Worm (Caenorhabditis elegans) whole organism, L4 larva: ENCODE data around the gene K10G9.2.

ENCODE experiments used
- F37D6.2 ChIP-seq: sonication (generic microtip); optimal IDR thresholded peaks from 2 replicates; lab custom pipeline; 2016; ENCODE audit warnings: mild to moderate bottlenecking, missing genetic modification characterization, missing compliant biosample characterization
- F44E2.7 ChIP-seq: fragments of 200-800 bp; sonication (Bioruptor generic); IDR thresholded peaks from 2 replicates; pipeline ENCODE4 v2.1.2; 2022; ENCODE audit warnings: missing genetic modification characterization, missing compliant biosample characterization
- F49E8.2 ChIP-seq: sonication (generic microtip); optimal IDR thresholded peaks from 2 replicates; lab custom pipeline; 2016; ENCODE audit warnings: missing compliant biosample characterization, mild to moderate bottlenecking, missing genetic modification characterization, borderline replicate concordance
- Y5F2A.4 ChIP-seq: fragments of 200-800 bp; sonication (Bioruptor generic); optimal IDR thresholded peaks from 2 replicates; lab custom pipeline; 2018; ENCODE audit warnings: mild to moderate bottlenecking, missing genetic modification characterization, missing compliant biosample characterization
- aha-1 ChIP-seq: fragments of 150-350 bp; peaks from one replicate; lab custom pipeline; 2014; ENCODE audit warnings: missing biosample characterization, missing genetic modification characterization
- aly-2 ChIP-seq: sonication (generic microtip); optimal IDR thresholded peaks from 2 replicates; lab custom pipeline; 2018; ENCODE audit warnings: missing biosample characterization, missing genetic modification characterization
- ama-1 ChIP-seq: fragments of 150-350 bp; optimal IDR thresholded peaks from 2 replicates; lab custom pipeline; 2014; ENCODE audit warnings: inconsistent platforms, mixed read lengths
- attf-4 ChIP-seq: sonication (generic microtip); optimal IDR thresholded peaks from 3 replicates; lab custom pipeline; 2017; ENCODE audit warnings: missing biosample characterization, missing genetic modification characterization
- ceh-62 ChIP-seq: sonication (generic microtip); optimal IDR thresholded peaks from 2 replicates; lab custom pipeline; 2017; ENCODE audit warnings: missing biosample characterization, missing genetic modification characterization
- cey-2 ChIP-seq: sonication (generic microtip); optimal IDR thresholded peaks from 3 replicates; lab custom pipeline; 2017; ENCODE audit warnings: missing genetic modification characterization, mild to moderate bottlenecking, missing compliant biosample characterization, antibody characterized with exemption, borderline replicate concordance; ENCODE audit not compliant: insufficient read depth
- ctbp-1 ChIP-seq: fragments of 200-800 bp; sonication (Bioruptor generic); IDR thresholded peaks from 2 replicates; pipeline ENCODE4 v1.3.6; 2022; ENCODE audit warnings: missing genetic modification reagents, missing genetic modification characterization, missing compliant biosample characterization
- daf-16 ChIP-seq, 3 experiments: sonication (generic microtip); optimal IDR thresholded peaks; 2 replicates each; lab custom pipeline; 2016 to 2017; ENCODE audit warnings: missing genetic modification characterization in 3 of 3, missing genetic modification reagents in 3 of 3, mild to moderate bottlenecking in 2 of 3, missing compliant biosample characterization in 2 of 3, missing biosample characterization in 1 of 3, moderate library complexity in 1 of 3
- daf-19 ChIP-seq: fragments of 200-800 bp; sonication (Bioruptor generic); conservative IDR thresholded peaks from 2 replicates; pipeline ENCODE4 v1.3.6; 2022; ENCODE audit warnings: missing genetic modification characterization, missing compliant biosample characterization
- daf-8 ChIP-seq: fragments of 200-800 bp; sonication (Bioruptor generic); IDR thresholded peaks from 2 replicates; pipeline ENCODE4 v1.3.6; 2022; ENCODE audit warnings: missing genetic modification characterization, missing compliant biosample characterization
- dmd-8 ChIP-seq: fragments of 200-800 bp; sonication (Bioruptor generic); IDR thresholded peaks from 2 replicates; pipeline ENCODE4 v1.3.6; 2022; ENCODE audit warnings: missing genetic modification characterization, missing compliant biosample characterization
- dpl-1 ChIP-seq: fragments of 150-350 bp; optimal IDR thresholded peaks from 2 replicates; lab custom pipeline; 2014; ENCODE audit warnings: missing biosample characterization, missing genetic modification reagents, missing genetic modification characterization
- dve-1 ChIP-seq: sonication (generic microtip); optimal IDR thresholded peaks from 2 replicates; lab custom pipeline; 2017; ENCODE audit warnings: antibody characterized with exemption, mild to moderate bottlenecking, missing genetic modification characterization, missing compliant biosample characterization; ENCODE audit not compliant: insufficient read depth
- egl-43 ChIP-seq: fragments of 200-800 bp; sonication (Bioruptor generic); IDR thresholded peaks from 2 replicates; pipeline ENCODE4 v1.3.6; 2022; ENCODE audit warnings: missing genetic modification reagents, missing genetic modification characterization, missing compliant biosample characterization
- fos-1 ChIP-seq: fragments of 150-350 bp; optimal IDR thresholded peaks from 2 replicates; lab custom pipeline; 2014; ENCODE audit warnings: missing biosample characterization, missing genetic modification characterization
- hlh-11 ChIP-seq: fragments of 200-800 bp; sonication (Bioruptor generic); optimal IDR thresholded peaks from 2 replicates; lab custom pipeline; 2018; ENCODE audit warnings: mild to moderate bottlenecking, missing genetic modification characterization, missing compliant biosample characterization
- hlh-30 ChIP-seq: sonication (generic microtip); optimal IDR thresholded peaks from 2 replicates; lab custom pipeline; 2017; ENCODE audit warnings: antibody characterized with exemption, mild to moderate bottlenecking, missing genetic modification characterization, missing compliant biosample characterization; ENCODE audit not compliant: insufficient read depth
- hmg-1.1 ChIP-seq: fragments of 200-800 bp; sonication (Bioruptor generic); IDR thresholded peaks from 2 replicates; pipeline ENCODE4 v1.3.6; 2022; ENCODE audit warnings: missing genetic modification reagents, missing genetic modification characterization, missing compliant biosample characterization
- lim-7 ChIP-seq: fragments of 200-800 bp; sonication (Bioruptor generic); IDR thresholded peaks from 2 replicates; pipeline ENCODE4 v1.3.6; 2022; ENCODE audit warnings: missing genetic modification characterization, missing compliant biosample characterization
- lir-3 ChIP-seq: sonication (generic microtip); optimal IDR thresholded peaks from 2 replicates; lab custom pipeline; 2016; ENCODE audit warnings: mild to moderate bottlenecking, missing genetic modification characterization, missing compliant biosample characterization
- lsy-2 ChIP-seq, 2 experiments: fragments of 150-350 bp in 1 of 2; sonication (generic microtip) in 1 of 2; optimal IDR thresholded peaks; 2 replicates each; lab custom pipeline; 2014 to 2017; ENCODE audit warnings: missing biosample characterization in 2 of 2, missing genetic modification characterization in 2 of 2
- mdl-1 ChIP-seq, 2 experiments: fragments of 150-350 bp in 1 of 2; sonication (generic microtip) in 1 of 2; optimal IDR thresholded peaks; 2 replicates each; lab custom pipeline; 2014 to 2017; ENCODE audit warnings: missing biosample characterization in 2 of 2, missing genetic modification characterization in 2 of 2
- mep-1 ChIP-seq: fragments of 150-350 bp; sonication (generic microtip); optimal IDR thresholded peaks from 3 replicates; lab custom pipeline; 2014; ENCODE audit warnings: missing biosample characterization, missing genetic modification characterization
- mes-2 ChIP-seq: sonication (generic microtip); optimal IDR thresholded peaks from 2 replicates; lab custom pipeline; 2016; ENCODE audit warnings: missing genotype, mild to moderate bottlenecking, missing genetic modification characterization, missing compliant biosample characterization; ENCODE audit not compliant: poor library complexity, severe bottlenecking
- mxl-3 ChIP-seq: fragments of 200-800 bp; sonication (Bioruptor generic); optimal IDR thresholded peaks from 2 replicates; lab custom pipeline; 2018; ENCODE audit warnings: mild to moderate bottlenecking, missing genetic modification characterization, missing compliant biosample characterization
- nhr-11 ChIP-seq: fragments of 150-350 bp; optimal IDR thresholded peaks from 2 replicates; lab custom pipeline; 2014; ENCODE audit warnings: missing biosample characterization, missing genetic modification characterization
- nhr-111 ChIP-seq: fragments of 200-800 bp; sonication (Bioruptor generic); optimal IDR thresholded peaks from 2 replicates; lab custom pipeline; 2018; ENCODE audit warnings: mild to moderate bottlenecking, missing genetic modification characterization, missing compliant biosample characterization
- nhr-237 ChIP-seq: sonication (generic microtip); optimal IDR thresholded peaks from 2 replicates; lab custom pipeline; 2017; ENCODE audit warnings: missing biosample characterization, missing genetic modification characterization
- nhr-41 ChIP-seq: fragments of 200-800 bp; sonication (Bioruptor generic); IDR thresholded peaks from 2 replicates; pipeline ENCODE4 v1.3.6; 2022; ENCODE audit warnings: missing genetic modification reagents, missing genetic modification characterization, missing compliant biosample characterization
- nhr-77 ChIP-seq: fragments of 150-350 bp; optimal IDR thresholded peaks from 2 replicates; lab custom pipeline; 2014; ENCODE audit warnings: missing biosample characterization, missing genetic modification characterization
- pqm-1 ChIP-seq: sonication (generic microtip); optimal IDR thresholded peaks from 2 replicates; lab custom pipeline; 2017; ENCODE audit warnings: missing biosample characterization, missing genetic modification characterization
- snpc-1.2 ChIP-seq: fragments of 200-800 bp; sonication (Bioruptor generic); IDR thresholded peaks from 2 replicates; pipeline ENCODE4 v1.3.6; 2022; ENCODE audit warnings: missing genetic modification reagents, missing genetic modification characterization, missing compliant biosample characterization
- spr-1 ChIP-seq: sonication (generic microtip); optimal IDR thresholded peaks from 2 replicates; lab custom pipeline; 2016; ENCODE audit warnings: mild to moderate bottlenecking, missing genetic modification characterization, missing compliant biosample characterization
- tag-97 ChIP-seq: fragments of 200-800 bp; sonication (Bioruptor generic); IDR thresholded peaks from 2 replicates; pipeline ENCODE4 v1.3.6; 2022; ENCODE audit warnings: missing genetic modification characterization, missing compliant biosample characterization
- tra-1 ChIP-seq: fragments of 200-800 bp; sonication (Bioruptor generic); IDR thresholded peaks from 2 replicates; pipeline ENCODE4 v1.3.6; 2022; ENCODE audit warnings: missing genetic modification reagents, missing genetic modification characterization, missing compliant biosample characterization
- unc-130 ChIP-seq: sonication (generic microtip); optimal IDR thresholded peaks from 2 replicates; lab custom pipeline; 2016; ENCODE audit warnings: missing genetic modification reagents, missing genetic modification characterization, missing compliant biosample characterization
- unc-62 ChIP-seq, 3 experiments: fragments of 150-350 bp in 1 of 3; sonication (generic microtip); optimal IDR thresholded peaks in 2 of 3; peaks in 1 of 3; 1 replicate in 1 of 3; 2 replicates in 2 of 3; lab custom pipeline; 2014 to 2017; ENCODE audit warnings: missing biosample characterization in 3 of 3, missing genetic modification characterization in 3 of 3, missing genetic modification reagents in 3 of 3, missing genotype in 1 of 3
- zip-11 ChIP-seq: fragments of 200-800 bp; sonication (Bioruptor generic); IDR thresholded peaks from 2 replicates; pipeline ENCODE4 v1.3.6; 2022; ENCODE audit warnings: missing genetic modification characterization, missing compliant biosample characterization
- zip-2 ChIP-seq: fragments of 150-350 bp; optimal IDR thresholded peaks from 2 replicates; lab custom pipeline; 2014; ENCODE audit warnings: missing biosample characterization, missing genetic modification characterization
- ztf-11 ChIP-seq: fragments of 150-350 bp; optimal IDR thresholded peaks from 2 replicates; lab custom pipeline; 2014; ENCODE audit warnings: missing biosample characterization, missing genetic modification characterization
- ztf-7 ChIP-seq: fragments of 150-350 bp; optimal IDR thresholded peaks from 2 replicates; lab custom pipeline; 2014; ENCODE audit warnings: missing biosample characterization, missing genetic modification characterization

The K10G9.2 gene

DNA sequence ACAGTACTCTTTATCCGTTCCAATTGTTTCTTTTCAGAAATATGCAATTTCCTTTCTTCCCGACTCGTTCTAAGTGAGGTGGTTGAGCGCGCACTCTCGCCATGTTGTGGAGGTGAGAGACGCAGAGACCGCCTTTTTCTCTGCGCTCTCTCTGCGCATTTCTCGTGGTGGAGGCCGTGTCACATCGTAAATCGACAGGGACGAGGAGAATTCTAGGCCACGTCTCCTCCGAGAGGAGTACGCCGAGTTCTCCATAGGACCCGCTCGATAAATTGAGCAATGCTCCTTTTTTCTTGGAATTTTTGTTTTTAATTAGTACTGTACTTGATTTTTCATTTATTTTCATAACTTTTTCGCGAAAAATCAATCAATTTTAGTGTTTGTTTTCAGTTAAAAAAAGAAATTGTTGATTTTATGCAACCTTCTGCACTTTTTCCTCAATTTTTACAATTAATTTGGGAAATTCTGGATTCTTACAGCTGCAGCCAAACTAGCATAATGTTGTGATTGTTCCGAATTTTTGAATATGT is 14.9 kb upstream of the K10G9.2 start, which contains the start of gene cnk-1 (continued):
- no peak for TF ChIP-seq mdl-1 (tag; optimal IDR thresholded peaks at IDR 0.05; lab: Kevin White, UChicago)
- peak; percentile 97 for TF ChIP-seq ctbp-1 (GFP tag; lab: Robert Waterston, UW)
- TF ChIP-seq unc-130 (GFP tag; lab: Kevin White, UChicago), result peak; percentile 94
- TF ChIP-seq daf-16 (GFP tag; optimal IDR thresholded peaks at IDR 0.05; lab: Kevin White, UChicago), result no peak
- TF ChIP-seq daf-16 (tag; optimal IDR thresholded peaks at IDR 0.05; lab: Kevin White, UChicago), result peak; percentile 57
- peak; percentile 52 for TF ChIP-seq dpl-1
- no peak for TF ChIP-seq attf-4 (tag; lab: Kevin White, UChicago)
- no peak for TF ChIP-seq fos-1 (tag; lab: Kevin White, UChicago)
- TF ChIP-seq nhr-237 (tag; lab: Kevin White, UChicago), result no peak
- no peak for TF ChIP-seq spr-1 (tag; lab: Kevin White, UChicago)
- no peak for TF ChIP-seq ztf-7 (tag; lab: Kevin White, UChicago)
- peak; percentile 85 for TF ChIP-seq dmd-8 (GFP tag; lab: Robert Waterston, UW)
- TF ChIP-seq nhr-77 (tag; lab: Kevin White, UChicago), result peak; percentile 6
- peak; percentile 66 for TF ChIP-seq hlh-30 (tag; lab: Kevin White, UChicago)
- TF ChIP-seq daf-8 (GFP tag; lab: Robert Waterston, UW), result 0 out of 2 replicates have a peak, but pooled peaks have one; percentile 11
- TF ChIP-seq nhr-11 (tag; lab: Kevin White, UChicago), result peak; percentile 1
- peak; percentile 74; the same call in 1 of the 2 replicates for TF ChIP-seq nhr-41
- TF ChIP-seq mxl-3, result peak; percentile 85
- no peak for TF ChIP-seq lir-3 (tag; lab: Kevin White, UChicago)
- TF ChIP-seq tag-97, result peak; percentile 98
- peak; percentile 76 for TF ChIP-seq F49E8.2

ce11 chrIII:10271807-10272206 is 13.9 kb upstream of the K10G9.2 start:
- TF ChIP-seq aha-1 (tag; lab: Kevin White, UChicago) (peak; percentile 84), unc-62 (GFP tag; optimal IDR thresholded peaks at IDR 0.05 in 1 of 2; lab: Kevin White, UChicago) (peak in 1 of 2 experiments; percentile 55), unc-62 (tag; optimal IDR thresholded peaks at IDR 0.05; lab: Kevin White, UChicago) (no peak), lim-7 (no peak)

DNA sequence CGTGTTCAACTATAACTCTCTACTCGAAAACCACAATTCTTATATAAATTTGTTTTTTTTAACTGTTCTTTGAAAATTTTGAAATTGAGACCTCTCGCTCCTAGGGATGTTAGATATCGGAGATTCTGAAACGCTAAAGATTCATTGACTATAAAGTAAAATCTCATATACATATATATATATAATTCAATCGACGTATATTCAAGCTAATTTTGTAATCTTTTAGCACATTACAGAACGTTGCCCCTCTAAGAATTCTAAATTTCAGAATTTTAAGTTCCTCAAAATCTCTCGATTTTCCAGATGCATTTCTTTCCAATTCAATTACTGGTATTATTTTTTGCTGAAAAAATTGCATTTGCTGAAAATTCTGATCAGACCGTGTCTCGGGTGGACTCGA is 6.9 kb upstream of the K10G9.2 start, which contains the start of gene pad-2:
TSS of gene pad-2 (plus strand) at position 301 of the 400 bp plus-strand sequence.
- TF ChIP-seq ceh-62 (tag; lab: Kevin White, UChicago) (no peak), ztf-11 (tag; lab: Kevin White, UChicago) (no peak), lsy-2 (tag; optimal IDR thresholded peaks at IDR 0.05; lab: Kevin White, UChicago) (no peak), tra-1 (GFP tag; lab: Robert Waterston, UW) (no peak), pqm-1 (tag; lab: Kevin White, UChicago) (no peak)

DNA sequence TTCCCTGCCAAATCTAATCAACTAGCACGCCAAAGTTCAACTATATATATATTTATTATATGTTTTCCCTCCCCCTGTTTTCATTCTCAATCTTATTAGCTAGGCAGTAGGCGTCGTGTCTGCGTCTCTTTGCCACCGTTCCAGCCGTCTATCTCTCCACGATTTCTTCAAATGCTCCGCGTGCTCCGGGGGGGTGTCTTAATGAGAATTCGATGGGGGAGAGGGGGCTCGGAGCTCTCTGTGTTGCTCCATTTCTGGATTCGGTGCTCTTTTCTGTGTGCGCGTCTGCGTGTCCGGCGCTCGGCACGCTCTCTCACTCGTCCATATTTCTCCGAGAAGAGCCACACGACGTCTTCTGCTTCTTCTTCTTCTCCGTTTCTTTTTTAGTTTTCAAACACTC is 1.5 kb upstream of the K10G9.2 start:
- TF ChIP-seq F44E2.7 (GFP tag; lab: Robert Waterston, UW), result no peak
- TF ChIP-seq snpc-1.2, result no peak
- TF ChIP-seq daf-19 (GFP tag; lab: Robert Waterston, UW), result no peak
- no peak for TF ChIP-seq pqm-1 (tag; lab: Kevin White, UChicago)
- peak; percentile 42 for TF ChIP-seq hlh-11 (tag; lab: Kevin White, UChicago)
- peak; percentile 61 for TF ChIP-seq mep-1
- no peak for TF ChIP-seq zip-11 (GFP tag; lab: Robert Waterston, UW)
- TF ChIP-seq ztf-7 (tag; lab: Kevin White, UChicago), result no peak
- TF ChIP-seq nhr-41, result no peak
- TF ChIP-seq lim-7, result no peak
- TF ChIP-seq egl-43, result peak; percentile 65; the same call in 1 of the 2 replicates
- peak; percentile 9 for TF ChIP-seq mes-2
- TF ChIP-seq dve-1 (tag; lab: Kevin White, UChicago), result no peak
- no peak for TF ChIP-seq ceh-62 (tag; lab: Kevin White, UChicago)
- peak; percentile 74 for TF ChIP-seq hmg-1.1
- no peak for TF ChIP-seq attf-4 (tag; lab: Kevin White, UChicago)
- peak; percentile 68 for TF ChIP-seq F37D6.2
- TF ChIP-seq cey-2 (tag; lab: Kevin White, UChicago), result no peak
- TF ChIP-seq ama-1 (lab: Kevin White, UChicago), result no peak
- TF ChIP-seq aly-2, result no peak
- TF ChIP-seq Y5F2A.4 (GFP tag; lab: Kevin White, UChicago), result no peak
- TF ChIP-seq nhr-111, result no peak
- no peak for TF ChIP-seq zip-2 (tag; lab: Kevin White, UChicago)
